Worm (Caenorhabditis elegans): ENCODE data around the gene pgm-2.
"Not testable (repeated sequence)": the region's sequence is repeated elsewhere in the genome, so short reads cannot be mapped to it uniquely, and the experiment has no call there.

DNA sequence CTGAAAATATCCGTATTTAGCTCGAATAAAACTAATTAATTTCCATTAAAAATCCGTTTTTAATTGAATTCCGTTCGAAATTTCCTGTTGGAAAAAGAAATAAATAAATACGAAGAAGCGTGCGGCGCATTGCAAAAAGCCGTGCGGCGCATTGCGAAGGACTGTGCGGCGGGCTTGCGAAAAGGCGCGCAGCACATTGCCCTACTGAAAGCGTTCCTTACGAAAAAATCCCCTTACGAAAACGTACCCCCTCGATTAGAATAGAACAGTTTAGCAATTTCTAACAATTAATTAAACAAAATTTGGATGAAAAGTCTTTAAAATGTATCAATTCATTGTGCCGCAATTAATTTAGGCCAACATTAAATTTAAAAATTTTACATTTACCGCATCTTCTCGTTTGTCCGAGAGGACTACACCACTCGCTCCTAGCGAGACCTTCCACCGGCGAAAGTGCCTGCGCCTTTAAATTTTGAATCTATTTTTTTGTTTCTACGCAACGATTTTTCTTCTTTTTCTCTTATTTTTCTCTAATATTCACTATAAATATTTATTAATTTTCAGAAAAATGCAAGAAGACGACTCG is 2.8 kb upstream of the pgm-2 start, which contains the start of gene npp-18:
- TF ChIP-seq unc-55 (GFP tag; optimal IDR thresholded peaks at IDR 0.05); ceh-2 (tag; optimal IDR thresholded peaks at IDR 0.05); pha-4 (tag; optimal IDR thresholded peaks at IDR 0.05); sox-4 (tag; optimal IDR thresholded peaks at IDR 0.05); tbx-2 (tag; optimal IDR thresholded peaks at IDR 0.05); ahr-1 (tag; optimal IDR thresholded peaks at IDR 0.05); pag-3 (tag; optimal IDR thresholded peaks at IDR 0.05; ENCODE audit: borderline replicate concordance); fkh-6 (tag; optimal IDR thresholded peaks at IDR 0.05): not testable (repeated sequence)
